Worm (Caenorhabditis elegans): Measurements from ENCODE around the gene R07E3.1.

DNA sequence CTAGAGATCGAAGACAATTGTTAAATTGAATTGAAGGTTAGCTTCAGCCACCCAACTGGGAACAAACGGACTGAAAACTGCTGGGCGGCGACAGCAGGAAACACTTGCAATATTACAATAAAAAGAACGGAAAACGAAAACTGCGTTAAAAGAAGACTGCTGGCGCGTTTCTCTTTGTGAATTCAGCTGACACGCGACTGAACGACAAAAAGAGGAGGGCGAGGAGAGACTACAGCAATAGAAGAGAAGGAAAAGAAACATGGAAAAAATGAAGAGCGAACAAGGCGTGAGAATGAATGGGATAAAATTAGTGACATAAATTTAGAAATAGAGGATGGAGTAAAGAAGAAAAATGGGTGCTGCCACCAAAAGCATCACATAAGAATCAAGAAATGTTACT is 36.7 kb upstream of the R07E3.1 start:
- TF ChIP-seq cey-2 (tag; optimal IDR thresholded peaks at IDR 0.05; ENCODE audit: borderline replicate concordance, insufficient read depth), result no peak
- peak; percentile 73 for TF ChIP-seq nhr-28 (tag; optimal IDR thresholded peaks at IDR 0.05)
- no peak for TF ChIP-seq snpc-1.2 (GFP tag; IDR thresholded peaks at IDR 0.05)
- no peak for TF ChIP-seq nhr-237 (tag; optimal IDR thresholded peaks at IDR 0.05)
- no peak for TF ChIP-seq nhr-76 (tag; optimal IDR thresholded peaks at IDR 0.05)
- TF ChIP-seq ces-1 (GFP tag; optimal IDR thresholded peaks at IDR 0.05), result peak; percentile 50
- TF ChIP-seq F37D6.2 (tag; optimal IDR thresholded peaks at IDR 0.05), result peak; percentile 77
- peak; percentile 47 for TF ChIP-seq lin-13 (GFP tag; optimal IDR thresholded peaks at IDR 0.05)
- TF ChIP-seq skn-1 (tag; optimal IDR thresholded peaks at IDR 0.05), result no peak
- TF ChIP-seq aly-2 (tag; optimal IDR thresholded peaks at IDR 0.05), result no peak
